Worm (Caenorhabditis elegans): ENCODE data around the gene nstp-6.

nstp-6 gene

DNA sequence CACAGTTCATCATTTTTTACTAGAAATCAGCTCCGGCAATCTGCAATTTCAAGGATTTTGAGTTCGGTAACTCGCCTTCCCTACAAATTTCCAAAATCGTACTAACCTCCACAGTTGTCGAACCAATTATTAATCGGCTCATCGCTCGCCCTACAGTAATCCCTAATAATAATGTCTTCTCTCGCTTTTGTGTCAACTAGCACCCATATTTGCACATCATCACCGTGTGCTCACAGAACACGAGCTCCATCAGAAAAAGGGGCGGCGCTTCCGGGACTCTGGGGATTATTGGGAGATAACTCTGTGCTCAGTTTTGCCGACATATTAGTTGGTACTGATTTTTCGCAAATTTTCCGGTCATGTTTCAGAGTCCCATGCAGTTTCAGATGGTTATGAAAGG lies 49.5 kb downstream of the nstp-6 start, which contains the start of gene ceh-53:
ceh-53 (plus strand) TSS at position 301 of the 400 bp plus-strand sequence.
- TF ChIP-seq lir-1 (GFP tag; conservative IDR thresholded peaks at IDR 0.05) (no peak), rcor-1 (GFP tag; IDR thresholded peaks at IDR 0.05) (no peak), pha-4 (tag; optimal IDR thresholded peaks at IDR 0.05) (no peak), madf-8 (GFP tag; conservative IDR thresholded peaks at IDR 0.05) (no peak), let-607 (tag; optimal IDR thresholded peaks at IDR 0.05) (no peak), tbp1 (GFP tag; optimal IDR thresholded peaks at IDR 0.05) (no peak), B0019.2 (GFP tag; conservative IDR thresholded peaks at IDR 0.05) (no peak), lin-40 (tag; optimal IDR thresholded peaks at IDR 0.05) (no peak), ZK185.1 (tag; optimal IDR thresholded peaks at IDR 0.05; ENCODE audit: poor library complexity, severe bottlenecking) (no peak), rpc-1 (optimal IDR thresholded peaks at IDR 0.05) (no peak), rpc-1 (tag; optimal IDR thresholded peaks at IDR 0.05) (no peak)

DNA sequence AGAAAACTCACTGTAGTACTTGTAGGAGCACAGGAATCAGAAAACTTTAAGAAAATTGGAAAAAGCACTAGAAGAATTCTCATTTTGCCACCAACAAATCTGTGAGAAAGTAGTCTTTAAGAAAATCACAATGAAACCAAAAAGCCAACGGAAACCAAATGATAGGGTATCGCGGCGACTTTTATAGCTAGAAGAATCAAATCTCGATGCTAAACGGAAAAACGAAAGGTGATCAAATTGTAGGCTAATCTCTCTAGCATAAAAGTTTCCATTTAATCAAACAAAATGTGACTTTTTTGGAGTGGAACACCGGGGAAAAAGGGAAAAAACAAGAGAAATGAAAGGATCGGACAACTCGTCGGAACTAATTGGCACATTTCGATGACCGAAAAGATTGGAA lies 51.0 kb downstream of the nstp-6 start, which contains the start of gene C09G12.17:
C09G12.17 (minus strand) TSS at position 101 of the 400 bp plus-strand sequence.
- TF ChIP-seq F22D6.2 (tag; optimal IDR thresholded peaks at IDR 0.05) (no peak), aptf-2 (GFP tag; conservative IDR thresholded peaks at IDR 0.05) (no peak), cebp-2 (GFP tag; IDR thresholded peaks at IDR 0.05) (no peak), atf-7 (tag; optimal IDR thresholded peaks at IDR 0.05) (no peak), F23B12.7 (tag; optimal IDR thresholded peaks at IDR 0.05; ENCODE audit: insufficient read depth) (no peak), F39B2.1 (GFP tag; IDR thresholded peaks at IDR 0.05) (no peak), F10E7.11 (tag; optimal IDR thresholded peaks at IDR 0.05) (no peak), F49E8.2 (tag; optimal IDR thresholded peaks at IDR 0.05; ENCODE audit: insufficient read depth) (no peak)

Data from whole organism, young adult.